Fruit fly (Drosophila melanogaster): Measurements from ENCODE around the gene CG9922.

CG9922 gene

dm6 chr3R:14057132-14057855 lies 21.1 kb upstream of the CG9922 start (continued):
- TF ChIP-seq scrt (GFP tag; optimal IDR thresholded peaks at IDR 0.05) (no peak), abd-A (tag; optimal IDR thresholded peaks at IDR 0.05) (peak; percentile 46), CG8290 (GFP tag; optimal IDR thresholded peaks at IDR 0.05) (no peak), CG8290 (tag; optimal IDR thresholded peaks at IDR 0.05) (no peak), CG34422 (GFP tag; IDR thresholded peaks at IDR 0.05) (no peak), Trl (optimal IDR thresholded peaks at IDR 0.05) (peak; percentile 94 to 96), Trl (GFP tag; optimal IDR thresholded peaks at IDR 0.05) (no peak), exex (tag; optimal IDR thresholded peaks at IDR 0.05) (peak; percentile 15), CG10431 (GFP tag; optimal IDR thresholded peaks at IDR 0.05) (no peak), ac (GFP tag; optimal IDR thresholded peaks at IDR 0.05) (no peak), Dek (tag; optimal IDR thresholded peaks at IDR 0.05) (no peak), CG33557 (GFP tag; optimal IDR thresholded peaks at IDR 0.05) (no peak), gro (GFP tag; optimal IDR thresholded peaks at IDR 0.05) (no peak), Myb (GFP tag; optimal IDR thresholded peaks at IDR 0.05) (no peak), CG9215 (GFP tag; IDR thresholded peaks at IDR 0.05) (no peak), ind (GFP tag; optimal IDR thresholded peaks at IDR 0.05) (no peak), Hmx (GFP tag; optimal IDR thresholded peaks at IDR 0.05) (no peak), vvl (GFP tag; IDR thresholded peaks at IDR 0.05) (0 out of 2 replicates have a peak, but pooled peaks have one; percentile 24), CG10654 (GFP tag; optimal IDR thresholded peaks at IDR 0.05) (no peak)

DNA sequence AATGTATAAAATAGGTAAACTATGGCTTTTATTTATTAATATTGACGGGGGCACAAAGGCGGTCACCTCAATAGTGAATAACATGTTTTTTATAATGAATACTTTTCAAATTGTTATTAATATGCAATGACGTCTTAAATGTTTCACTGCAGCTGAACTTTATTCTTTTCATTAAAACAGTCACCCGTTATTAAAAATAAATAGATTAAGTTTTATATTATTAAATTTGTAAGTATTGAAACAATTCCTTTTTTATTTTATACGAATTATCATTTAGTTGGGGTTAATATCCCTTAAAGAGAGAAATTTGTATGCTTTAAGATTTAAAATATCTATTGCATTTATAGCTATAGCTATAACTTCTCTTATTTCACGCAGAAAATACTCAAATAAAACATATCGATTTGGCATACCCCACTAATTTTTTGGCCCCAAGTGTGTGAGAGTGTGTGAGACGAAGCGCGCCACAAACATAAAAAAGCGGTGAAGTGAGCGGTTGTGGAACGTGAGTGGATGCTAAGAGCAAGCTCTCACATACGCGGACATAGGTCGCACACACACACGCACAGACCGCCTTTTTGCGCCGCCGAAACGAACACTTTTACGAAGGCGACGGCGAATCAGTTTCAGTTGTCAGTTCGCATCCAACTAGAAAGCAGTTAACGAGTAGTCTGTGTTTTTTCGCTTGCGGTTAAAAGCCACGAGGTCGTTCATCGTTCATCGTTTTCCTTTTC lies 20.3 kb upstream of the CG9922 start, which contains the start of gene foxo:
Gene foxo, plus strand, starts transcription at position 626 of the 734 bp plus-strand sequence.
- peak; percentile 86 for TF ChIP-seq CG17829 (tag; optimal IDR thresholded peaks at IDR 0.05)
- no peak for TF ChIP-seq CG32772 (GFP tag; IDR thresholded peaks at IDR 0.05)
- TF ChIP-seq E2f1 (GFP tag; IDR thresholded peaks at IDR 0.05) = no peak; the same call in none of the 2 replicates
- peak; percentile 14 to 40 for TF ChIP-seq Pdp1 (GFP tag; optimal IDR thresholded peaks at IDR 0.05)
- TF ChIP-seq CG17568 (GFP tag; optimal IDR thresholded peaks at IDR 0.05) = peak; percentile 38
- TF ChIP-seq cato (GFP tag; optimal IDR thresholded peaks at IDR 0.05; ENCODE audit: borderline replicate concordance) = peak; percentile 12
- peak; percentile 88 for TF ChIP-seq CG9727 (GFP tag; optimal IDR thresholded peaks at IDR 0.05)
- peak; percentile 67; the same call in 2 of the 4 replicates for TF ChIP-seq chinmo (GFP tag; IDR thresholded peaks at IDR 0.05; ENCODE audit: partially characterized antibody)
- TF ChIP-seq z (GFP tag; IDR thresholded peaks at IDR 0.05) = no peak; the same call in 2 of the 3 replicates
- TF ChIP-seq Atf6 (GFP tag; IDR thresholded peaks at IDR 0.05) = peak; percentile 73
- peak; percentile 75 for TF ChIP-seq CG11695 (GFP tag; IDR thresholded peaks at IDR 0.05)
- TF ChIP-seq CG11398 (GFP tag; optimal IDR thresholded peaks at IDR 0.05) = no peak
- TF ChIP-seq GATAe (GFP tag; conservative IDR thresholded peaks at IDR 0.05) = no peak
- TF ChIP-seq ttk (GFP tag; IDR thresholded peaks at IDR 0.05) = no peak; the same call in 1 of the 2 replicates
- TF ChIP-seq Ada2b (GFP tag; IDR thresholded peaks at IDR 0.05) = peak; percentile 61
- TF ChIP-seq Awh (GFP tag; IDR thresholded peaks at IDR 0.05) = no peak; the same call in 1 of the 2 replicates
- TF ChIP-seq wdn (GFP tag; IDR thresholded peaks at IDR 0.05) = no peak
- TF ChIP-seq Nf-YA (GFP tag; IDR thresholded peaks at IDR 0.05) = no peak
- no peak for TF ChIP-seq CG5245 (GFP tag; optimal IDR thresholded peaks at IDR 0.05)
- TF ChIP-seq Dll (GFP tag; IDR thresholded peaks at IDR 0.05; ENCODE audit: partially characterized antibody) = no peak
- TF ChIP-seq CG31224 (GFP tag; IDR thresholded peaks at IDR 0.05) = peak; percentile 61
- TF ChIP-seq CG7839 (tag; optimal IDR thresholded peaks at IDR 0.05) = peak; percentile 93
- 0 out of 2 replicates have a peak, but pooled peaks have one; percentile 48 for TF ChIP-seq ranshi (GFP tag; IDR thresholded peaks at IDR 0.05)
- TF ChIP-seq dan (GFP tag; IDR thresholded peaks at IDR 0.05) = no peak
- TF ChIP-seq Chrac-16 (GFP tag; optimal IDR thresholded peaks at IDR 0.05) = peak; percentile 59
- TF ChIP-seq TFAM (GFP tag; optimal IDR thresholded peaks at IDR 0.05) = no peak
- peak; percentile 31; the same call in 1 of the 3 replicates for TF ChIP-seq CG14050 (GFP tag; IDR thresholded peaks at IDR 0.05)
- TF ChIP-seq CG13775 (GFP tag; optimal IDR thresholded peaks at IDR 0.05) = peak; percentile 82
- no peak for TF ChIP-seq CG7987 (GFP tag; optimal IDR thresholded peaks at IDR 0.05)
- TF ChIP-seq Hr78 (GFP tag; optimal IDR thresholded peaks at IDR 0.05) = peak in 1 of 2 experiments; percentile 62
